Worm (Caenorhabditis elegans): Measurements from ENCODE around the gene lido-8.

DNA sequence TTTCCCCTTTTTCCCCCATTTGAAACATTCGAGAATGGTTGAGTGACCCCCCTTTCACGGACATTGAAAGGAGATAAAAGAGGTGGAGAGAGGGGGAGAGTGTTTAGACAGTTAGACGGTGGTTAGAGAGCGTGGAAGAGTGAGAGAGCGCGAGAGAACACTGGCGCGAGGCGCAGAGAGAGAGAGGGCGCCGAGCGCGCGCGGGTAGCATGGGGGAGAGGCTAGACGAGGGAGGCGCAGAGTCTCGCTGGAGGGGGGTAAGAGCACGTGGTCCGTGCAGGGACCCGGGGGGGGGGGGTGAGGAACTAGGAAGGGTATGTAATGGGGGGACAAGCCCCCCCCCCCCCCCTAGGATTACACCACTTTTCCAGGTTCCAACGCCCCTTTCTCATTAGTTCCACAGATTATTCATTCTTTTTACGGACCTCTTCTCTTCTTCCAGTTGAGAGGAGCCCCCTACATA is 22.9 kb upstream of the lido-8 start:
- TF ChIP-seq F13H6.1 (tag; optimal IDR thresholded peaks at IDR 0.05) (peak; percentile 39), fkh-10 (GFP tag; optimal IDR thresholded peaks at IDR 0.05) (no peak), odd-2 (tag; optimal IDR thresholded peaks at IDR 0.05) (no peak), pha-2 (tag; optimal IDR thresholded peaks at IDR 0.05) (no peak), pat-9 (tag; optimal IDR thresholded peaks at IDR 0.05) (peak; percentile 42), ceh-18 (tag; optimal IDR thresholded peaks at IDR 0.05) (peak; percentile 23), pqm-1 (tag; optimal IDR thresholded peaks at IDR 0.05) (no peak), pha-4 (tag; optimal IDR thresholded peaks at IDR 0.05) (no peak), ama-1 (optimal IDR thresholded peaks at IDR 0.05) (no peak)

All from whole organism, late embryonic.